Worm (Caenorhabditis elegans): ENCODE results near the gene K01D12.15.

ce11 chrV:12352881-12353280 lies 33.4 kb upstream of the K01D12.15 start:
- no peak for TF ChIP-seq lin-11 (tag; optimal IDR thresholded peaks at IDR 0.05)
- no peak for TF ChIP-seq pha-4 (tag; optimal IDR thresholded peaks at IDR 0.05)
- no peak for TF ChIP-seq sox-4 (tag; optimal IDR thresholded peaks at IDR 0.05)
- no peak for TF ChIP-seq unc-86 (tag; optimal IDR thresholded peaks at IDR 0.05)
- TF ChIP-seq ceh-2 (tag; optimal IDR thresholded peaks at IDR 0.05) = no peak
- TF ChIP-seq ceh-34 (tag; optimal IDR thresholded peaks at IDR 0.05) = no peak
- TF ChIP-seq ceh-9 (tag; optimal IDR thresholded peaks at IDR 0.05) = no peak
- TF ChIP-seq che-1 (tag; optimal IDR thresholded peaks at IDR 0.05) = no peak
- TF ChIP-seq hlh-6 (tag; optimal IDR thresholded peaks at IDR 0.05) = no peak
- no peak for TF ChIP-seq fax-1 (tag; optimal IDR thresholded peaks at IDR 0.05)
- no peak for TF ChIP-seq elt-2 (tag; optimal IDR thresholded peaks at IDR 0.05)

Data from whole organism, late embryonic.